Fruit fly (Drosophila melanogaster): ENCODE results near the gene MtnD.
A peak's percentile ranks its signal among the peaks of the same experiment; 100 is the strongest.

The MtnD gene

DNA sequence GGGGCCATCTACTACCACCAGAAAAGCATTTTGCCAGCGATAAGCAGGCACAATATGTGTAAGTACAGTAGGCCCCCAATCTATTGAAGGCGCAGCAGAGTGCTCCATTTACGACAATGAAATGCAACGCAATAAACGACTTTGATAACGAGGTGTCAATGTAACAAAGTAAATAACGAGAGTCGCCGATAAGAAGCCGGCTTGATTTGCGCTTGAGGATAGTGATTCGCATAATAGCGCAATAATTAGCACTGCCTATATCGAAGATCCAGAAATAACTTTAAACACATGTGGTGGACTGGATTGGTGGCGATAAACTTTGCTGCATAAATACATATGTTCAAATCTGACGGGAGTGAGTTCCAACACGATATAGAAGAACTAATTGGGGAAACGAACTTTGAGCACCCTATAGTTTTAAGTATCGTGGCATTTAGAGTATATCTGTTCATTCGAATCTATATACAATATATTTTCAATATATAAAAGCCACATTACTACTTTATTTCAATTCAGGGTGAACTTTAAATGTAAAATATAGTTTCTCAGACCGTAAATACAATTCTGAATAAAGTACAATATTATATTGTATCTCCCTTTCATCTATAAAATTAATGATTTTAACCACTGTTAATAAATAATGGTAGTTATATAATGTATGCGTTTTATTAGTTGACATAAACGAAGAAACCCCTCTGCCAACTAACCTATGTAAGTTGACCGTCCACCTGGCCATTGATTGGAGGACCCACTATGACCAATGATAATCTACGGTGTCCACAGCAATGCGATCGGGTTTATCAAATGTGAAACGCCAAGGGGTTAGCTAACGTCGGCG lies 14.5 kb downstream of the MtnD start:
- TF ChIP-seq CTCF (optimal IDR thresholded peaks at IDR 0.05) (no peak), CG8478 (optimal IDR thresholded peaks at IDR 0.05) (no peak)

DNA sequence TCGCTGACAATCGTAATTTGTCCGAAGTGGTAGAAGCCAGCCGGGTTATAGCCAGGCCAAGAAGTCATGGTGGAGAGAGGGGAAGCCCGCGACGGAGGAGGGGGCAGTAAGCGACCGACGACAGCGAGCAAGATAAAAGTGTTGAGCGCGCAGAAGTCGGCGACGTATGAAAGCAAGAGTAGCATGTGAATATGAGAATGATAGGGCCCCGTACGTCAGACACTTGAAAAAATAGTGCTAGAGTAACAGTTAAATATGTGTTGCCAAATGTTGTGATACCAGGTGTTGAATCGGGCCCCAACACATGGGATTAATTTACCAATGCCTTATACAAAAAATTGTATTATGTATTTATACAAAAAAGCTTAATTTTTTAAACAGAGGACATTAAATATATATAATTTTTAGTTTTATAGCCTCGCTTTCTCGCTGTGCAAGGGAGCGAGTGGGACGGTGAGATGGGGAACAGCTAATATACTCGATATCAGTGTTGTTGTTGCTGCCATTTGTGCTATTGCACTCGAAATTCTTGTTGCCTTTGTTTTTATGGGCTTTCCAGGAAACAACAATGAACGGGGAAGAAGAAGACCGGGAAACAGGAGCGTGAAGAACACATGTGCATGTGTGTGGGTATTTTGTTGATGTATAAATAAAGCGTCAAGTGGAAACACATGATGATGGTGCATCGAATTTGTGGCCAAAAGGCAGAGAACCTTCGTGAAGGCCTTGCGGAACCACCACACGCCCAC lies 15.3 kb downstream of the MtnD start:
- TF ChIP-seq CTCF (optimal IDR thresholded peaks at IDR 0.05): no peak
- no peak for TF ChIP-seq CG8478 (optimal IDR thresholded peaks at IDR 0.05)

DNA sequence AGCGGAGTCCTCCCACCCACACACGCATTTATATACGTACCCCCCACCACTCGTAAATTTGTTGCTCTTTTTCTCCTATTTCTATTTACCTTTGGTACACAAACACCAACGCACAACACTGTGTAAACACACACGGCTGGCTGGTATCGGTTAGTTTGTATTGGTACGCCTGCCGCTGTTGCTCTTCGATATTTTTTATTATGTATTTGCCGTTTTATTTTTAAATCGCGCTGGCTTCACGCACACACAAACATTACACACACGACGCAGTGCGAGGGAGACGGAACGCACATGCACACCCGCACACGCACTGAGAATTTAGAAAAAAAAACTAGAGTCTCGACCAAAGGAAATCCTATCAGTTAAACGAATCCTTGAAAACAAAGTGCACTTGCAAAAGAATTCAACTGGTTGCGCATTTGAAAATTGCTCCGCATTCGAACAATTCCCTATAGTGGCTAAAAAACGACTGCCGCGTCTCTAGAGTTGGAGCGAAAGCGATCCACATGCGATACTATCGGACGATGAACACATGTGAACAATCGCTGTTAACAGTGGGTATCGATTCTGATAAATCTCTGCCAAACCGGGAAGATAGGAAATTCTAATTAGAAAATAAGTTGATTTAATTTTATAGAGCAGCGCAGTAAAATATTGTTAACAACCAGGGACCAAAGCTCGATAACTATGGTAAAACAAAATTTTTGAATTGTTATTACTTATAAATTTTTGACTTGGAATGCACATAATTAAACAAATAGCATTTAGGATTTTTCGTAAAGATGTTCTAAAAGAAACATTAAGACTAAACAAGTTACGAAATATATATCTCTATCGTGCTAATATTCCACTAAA lies 16.1 kb downstream of the MtnD start:
- TF ChIP-seq CTCF (optimal IDR thresholded peaks at IDR 0.05) (peak in 1 of 2 experiments; percentile 19), CG8478 (optimal IDR thresholded peaks at IDR 0.05) (no peak)

DNA sequence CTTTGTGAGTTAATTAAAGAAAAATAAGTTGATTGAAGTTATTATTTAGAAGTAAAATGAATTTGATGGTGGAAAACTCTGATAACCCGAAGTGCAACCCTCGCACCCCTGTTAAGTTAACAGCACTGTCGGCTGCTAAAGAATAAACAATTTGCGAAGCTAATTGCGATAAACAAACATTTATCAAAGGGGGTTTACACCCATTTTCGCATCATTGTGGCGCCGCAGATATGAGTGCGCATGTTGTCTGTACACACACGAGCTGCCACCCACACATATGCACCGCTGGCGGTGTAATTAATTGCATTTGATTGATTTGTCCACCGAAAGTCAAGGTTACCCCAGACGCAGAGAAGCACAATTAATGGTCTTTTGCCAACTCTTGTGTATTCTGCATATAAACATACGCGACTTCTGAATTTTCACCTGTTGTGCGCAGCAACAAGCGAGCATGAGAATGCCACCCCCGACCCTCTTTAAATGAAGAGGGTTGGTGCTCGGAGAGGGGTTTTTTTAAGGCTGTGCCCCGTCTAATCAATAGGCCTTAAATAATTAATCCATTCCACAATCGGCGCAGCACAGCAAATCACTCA lies 16.8 kb downstream of the MtnD start:
- TF ChIP-seq CTCF (optimal IDR thresholded peaks at IDR 0.05): no peak
- no peak for TF ChIP-seq CG8478 (optimal IDR thresholded peaks at IDR 0.05)

DNA sequence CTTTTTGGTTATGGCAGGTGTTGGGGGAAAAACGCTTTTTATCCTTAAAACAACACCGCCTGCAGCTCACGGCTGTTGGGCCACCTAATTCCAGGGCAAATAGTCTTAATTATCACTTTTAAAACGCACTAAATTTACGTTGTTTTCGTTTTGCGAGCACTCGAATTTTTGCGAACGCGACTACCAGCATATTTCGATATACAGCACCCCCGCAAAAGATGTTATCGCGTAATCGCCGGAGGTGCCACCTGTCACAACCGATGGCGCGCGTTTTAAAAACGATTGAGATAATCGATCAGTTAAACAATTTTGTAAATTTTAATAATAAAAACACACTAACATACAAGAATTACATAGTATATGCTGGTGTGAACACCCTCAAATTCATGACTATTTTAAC lies 17.3 kb downstream of the MtnD start, which contains the start of gene Stat92E:
TSS of gene Stat92E (minus strand) at position 219 of the 400 bp plus-strand sequence.
- no peak for TF ChIP-seq CTCF (optimal IDR thresholded peaks at IDR 0.05)
- TF ChIP-seq CG8478 (optimal IDR thresholded peaks at IDR 0.05): no peak

DNA sequence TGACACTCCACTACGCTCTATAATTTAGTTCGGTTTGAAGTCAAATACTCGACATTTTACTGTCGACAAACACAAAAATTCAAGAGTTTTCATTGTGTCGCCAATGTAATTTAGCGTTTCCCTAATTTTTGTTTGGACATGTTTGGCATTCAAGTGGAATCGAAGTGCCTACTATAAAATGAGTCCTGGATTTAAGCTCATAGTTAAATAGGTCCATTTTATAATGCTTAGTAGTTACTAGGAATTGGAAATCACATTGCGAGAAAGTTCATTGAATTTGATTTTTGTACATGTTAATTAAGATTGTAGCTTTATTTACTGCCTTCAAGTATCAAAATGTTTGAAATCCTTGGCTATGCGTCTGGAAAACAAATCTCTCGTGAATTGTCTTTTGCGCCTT lies 19.5 kb downstream of the MtnD start, which contains the start of gene att-ORFB:
TSS of gene att-ORFB (minus strand) at position 101 of the 400 bp plus-strand sequence.
- TF ChIP-seq CTCF (optimal IDR thresholded peaks at IDR 0.05): no peak
- TF ChIP-seq CG8478 (optimal IDR thresholded peaks at IDR 0.05): no peak

DNA sequence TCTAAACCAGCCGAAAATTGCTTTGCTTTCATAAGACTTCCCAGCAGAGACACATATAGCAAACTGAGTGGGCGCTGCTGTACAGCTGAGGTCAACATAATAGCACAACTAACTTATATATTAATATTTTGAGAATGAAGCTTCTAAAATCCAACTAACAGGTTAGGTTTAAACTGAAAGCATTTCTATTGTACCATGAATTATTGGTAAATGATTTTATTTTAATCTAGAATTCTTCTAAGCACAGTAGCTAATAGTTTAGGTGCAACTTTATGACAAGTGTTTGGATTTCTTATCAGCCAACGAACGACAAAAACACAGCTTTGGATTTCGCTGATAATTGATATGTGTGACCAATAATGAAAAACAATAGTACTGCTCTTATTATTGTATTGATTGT lies 20.3 kb downstream of the MtnD start:
- TF ChIP-seq CG8478 (optimal IDR thresholded peaks at IDR 0.05): no peak
- TF ChIP-seq CTCF (optimal IDR thresholded peaks at IDR 0.05): no peak

DNA sequence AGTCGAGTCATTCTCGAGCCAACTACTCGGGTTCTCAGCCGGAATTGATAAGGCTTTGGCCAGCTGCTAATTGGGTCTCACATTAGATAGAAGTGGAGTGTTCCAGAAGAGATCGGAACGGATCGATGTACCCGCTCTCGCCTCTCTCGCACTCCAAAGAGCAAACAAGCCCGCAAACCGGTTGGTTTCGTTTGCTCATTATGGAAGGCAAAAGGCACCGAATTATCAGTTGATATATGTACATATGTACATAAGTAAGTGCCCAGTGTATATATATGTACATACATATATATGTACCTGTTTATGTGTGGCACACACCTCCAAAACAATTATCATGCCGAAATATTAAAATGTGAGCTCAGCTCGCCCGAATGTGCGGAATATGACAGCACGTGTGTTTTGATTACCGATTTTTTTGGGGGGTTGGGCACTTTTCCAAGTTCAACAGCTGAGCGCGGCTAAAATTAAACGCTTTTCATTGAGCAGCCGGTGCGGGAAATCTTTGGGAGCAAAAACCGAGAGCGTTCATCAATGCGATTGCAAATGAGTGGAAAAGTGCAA lies 21.0 kb downstream of the MtnD start:
- TF ChIP-seq CG8478 (optimal IDR thresholded peaks at IDR 0.05): no peak
- TF ChIP-seq CTCF (optimal IDR thresholded peaks at IDR 0.05): no peak

DNA sequence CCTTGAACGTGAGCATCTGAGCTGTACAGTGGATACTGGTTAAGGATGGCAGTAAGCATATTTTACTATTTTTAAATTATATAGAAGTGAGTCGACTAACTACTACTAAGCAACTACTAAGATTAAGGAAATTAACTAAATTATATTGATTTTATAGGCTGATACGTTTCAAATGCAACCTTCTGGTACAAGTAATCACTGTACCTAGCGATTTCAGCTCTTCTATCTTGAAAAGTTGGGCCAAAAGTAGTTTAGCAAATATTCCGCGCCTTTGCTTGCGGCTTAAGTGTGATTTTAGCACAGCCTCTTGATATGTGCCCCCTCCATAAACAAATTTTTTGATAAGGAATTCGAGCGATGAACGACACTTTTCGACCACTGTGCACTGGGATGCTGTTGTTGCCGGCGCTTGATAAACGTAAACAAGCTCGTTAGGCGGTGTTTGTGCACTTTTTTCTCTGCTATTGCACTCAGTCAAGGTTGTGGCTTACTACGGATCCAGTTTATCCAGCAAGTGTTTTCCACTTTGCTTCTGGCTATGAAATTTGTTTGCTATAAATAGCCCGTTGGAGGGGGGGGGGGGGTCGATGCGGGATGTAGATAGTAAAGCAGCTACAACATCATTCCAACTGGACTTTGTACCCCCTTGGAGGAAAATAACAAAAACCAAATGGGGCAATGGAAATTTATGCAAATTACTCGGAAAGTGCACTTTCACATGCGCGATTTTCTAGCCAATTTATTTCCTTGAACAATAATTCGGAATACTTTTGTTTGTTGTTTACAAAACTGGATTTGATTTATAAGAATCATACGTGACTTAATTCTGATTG lies 21.7 kb downstream of the MtnD start:
- no peak for TF ChIP-seq CG8478 (optimal IDR thresholded peaks at IDR 0.05)
- TF ChIP-seq CTCF (optimal IDR thresholded peaks at IDR 0.05): no peak

DNA sequence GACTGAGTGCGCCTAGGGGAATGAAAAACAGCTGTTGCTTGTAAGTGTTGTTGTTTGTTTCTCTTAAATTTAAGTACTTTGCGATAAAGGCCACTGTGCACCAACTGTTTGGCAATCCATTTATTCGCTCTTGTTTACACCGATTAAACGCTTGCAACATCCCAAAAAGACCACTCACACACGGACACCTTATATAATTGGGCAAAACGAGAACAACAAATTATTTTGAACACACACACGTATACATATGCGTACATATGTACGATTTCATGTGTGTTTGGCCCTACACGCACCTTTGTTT lies 22.3 kb downstream of the MtnD start:
- TF ChIP-seq CG8478 (optimal IDR thresholded peaks at IDR 0.05): no peak
- no peak for TF ChIP-seq CTCF (optimal IDR thresholded peaks at IDR 0.05)

DNA sequence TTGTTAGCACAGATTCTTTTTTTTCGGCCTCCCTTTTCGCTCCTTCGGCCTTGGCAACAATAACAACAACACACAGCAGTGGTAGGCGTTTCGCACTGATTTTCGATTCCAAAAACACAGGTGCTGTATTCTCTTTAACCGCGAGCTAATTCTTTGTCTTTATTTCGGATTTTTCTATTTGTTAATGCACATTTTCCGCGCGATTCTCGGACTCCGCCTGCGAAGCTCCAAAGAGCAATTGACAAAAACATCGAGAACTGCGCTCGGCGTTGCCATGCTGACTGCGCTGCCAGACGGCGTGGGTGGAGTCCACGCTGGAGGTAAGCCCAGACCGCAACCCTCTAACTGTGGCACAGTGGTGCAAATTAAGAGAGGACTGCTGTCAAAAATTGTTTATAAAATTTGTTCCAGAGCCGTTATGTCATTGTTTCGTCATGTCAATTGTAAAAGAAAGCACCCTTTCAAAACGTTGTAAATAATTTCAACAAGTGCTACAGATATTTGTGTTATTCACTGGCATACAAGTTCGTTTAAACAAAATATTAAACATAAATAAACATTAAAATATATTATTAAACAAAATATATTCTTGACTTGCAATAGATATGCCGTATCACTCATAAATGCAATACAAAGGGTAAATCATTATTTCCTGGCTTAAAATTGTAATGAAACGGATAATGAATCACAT lies 22.8 kb downstream of the MtnD start, which contains the start of the genes DPCoAC and CG5180:
TSS of gene DPCoAC (minus strand) at position 253 of the 691 bp plus-strand sequence.
TSS of gene CG5180 (plus strand) at position 516 of the 691 bp plus-strand sequence.
- TF ChIP-seq CTCF (optimal IDR thresholded peaks at IDR 0.05) (peak; percentile 58 to 66), CG8478 (optimal IDR thresholded peaks at IDR 0.05) (no peak)

DNA sequence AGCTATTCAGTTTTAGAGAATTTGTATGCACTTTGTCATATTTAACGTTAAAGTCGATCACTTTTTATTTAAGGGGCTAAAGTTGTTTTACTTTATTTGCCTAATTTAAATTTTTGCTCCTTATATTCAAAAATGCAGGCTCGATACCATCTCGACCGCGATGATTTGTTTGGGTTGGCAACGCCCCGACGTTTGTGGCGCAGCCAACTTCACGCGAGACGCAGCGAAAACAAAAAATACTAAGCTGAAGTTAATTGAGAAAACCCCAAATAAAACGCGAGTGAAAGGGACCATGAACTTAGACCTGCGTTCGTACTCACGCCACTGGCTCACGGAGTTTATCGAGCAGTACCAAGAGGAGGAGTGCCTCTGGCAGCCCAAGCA lies 23.3 kb downstream of the MtnD start:
- no peak for TF ChIP-seq CTCF (optimal IDR thresholded peaks at IDR 0.05)
- TF ChIP-seq CG8478 (optimal IDR thresholded peaks at IDR 0.05): no peak

All from S2 (cell line).